Fruit fly (Drosophila melanogaster): ENCODE measurements around the gene CG7384.
A peak's percentile ranks its signal among the peaks of the same experiment; 100 is the strongest.

CG7384 gene

dm6 chr2L:10474268-10474678 lies 36.0 kb downstream of the CG7384 start, which contains the start of gene RluA-1 (continued):
- TF ChIP-seq CG4328 (GFP tag; optimal IDR thresholded peaks at IDR 0.05) (peak; percentile 98), Scr (GFP tag; IDR thresholded peaks at IDR 0.05; ENCODE audit: partially characterized antibody) (peak; percentile 53), repo (GFP tag; optimal IDR thresholded peaks at IDR 0.05) (peak; percentile 75), odd (GFP tag; optimal IDR thresholded peaks at IDR 0.05) (peak; percentile 99), inv (GFP tag; IDR thresholded peaks at IDR 0.05; ENCODE audit: partially characterized antibody) (peak; percentile 57), Vsx1 (GFP tag; optimal IDR thresholded peaks at IDR 0.05) (peak; percentile 98), CG12071 (GFP tag; optimal IDR thresholded peaks at IDR 0.05) (peak; percentile 99), CHES-1-like (GFP tag; optimal IDR thresholded peaks at IDR 0.05) (peak; percentile 89), Bdp1 (GFP tag; optimal IDR thresholded peaks at IDR 0.05) (peak; percentile 92), CG31441 (GFP tag; IDR thresholded peaks at IDR 0.05) (peak; percentile 99), CG11093 (GFP tag; IDR thresholded peaks at IDR 0.05) (peak; percentile 99), CG8281 (tag; optimal IDR thresholded peaks at IDR 0.05) (peak; percentile 97), wdn (GFP tag; IDR thresholded peaks at IDR 0.05) (peak; percentile 99), CG12391 (tag; optimal IDR thresholded peaks at IDR 0.05) (peak; percentile 100), cg (GFP tag; optimal IDR thresholded peaks at IDR 0.05) (no peak), NFAT (GFP tag; IDR thresholded peaks at IDR 0.05) (peak; percentile 99; the same call in 1 of the 2 replicates), Oli (tag; optimal IDR thresholded peaks at IDR 0.05) (peak; percentile 100), NC2α (GFP tag; optimal IDR thresholded peaks at IDR 0.05) (peak; percentile 90), Meics (GFP tag; optimal IDR thresholded peaks at IDR 0.05) (peak; percentile 99), pan (optimal IDR thresholded peaks at IDR 0.05) (no peak), pan (GFP tag; optimal IDR thresholded peaks at IDR 0.05 in 1 of 2, IDR thresholded peaks at IDR 0.05 in 1 of 2) (peak in 1 of 2 experiments; percentile 100), dati (GFP tag; IDR thresholded peaks at IDR 0.05) (peak; percentile 98), Dp (GFP tag; optimal IDR thresholded peaks at IDR 0.05) (peak; percentile 50), CG4360 (GFP tag; IDR thresholded peaks at IDR 0.05) (peak; percentile 94), otp (GFP tag; IDR thresholded peaks at IDR 0.05) (peak; percentile 99), so (GFP tag; IDR thresholded peaks at IDR 0.05) (peak; percentile 97), CG15696 (tag; optimal IDR thresholded peaks at IDR 0.05) (peak; percentile 99), CG33557 (GFP tag; optimal IDR thresholded peaks at IDR 0.05) (peak; percentile 99), chinmo (GFP tag; IDR thresholded peaks at IDR 0.05; ENCODE audit: partially characterized antibody) (peak; percentile 73; the same call in 2 of the 4 replicates), sisA (GFP tag; IDR thresholded peaks at IDR 0.05) (peak; percentile 90; the same call in 1 of the 2 replicates), da (GFP tag; optimal IDR thresholded peaks at IDR 0.05) (peak; percentile 84), CG34376 (GFP tag; optimal IDR thresholded peaks at IDR 0.05) (peak; percentile 97), CG11695 (GFP tag; IDR thresholded peaks at IDR 0.05) (peak; percentile 99), disco-r (GFP tag; optimal IDR thresholded peaks at IDR 0.05) (peak; percentile 87), H15 (GFP tag; IDR thresholded peaks at IDR 0.05) (peak; percentile 99), Hr39 (optimal IDR thresholded peaks at IDR 0.05) (no peak), kah (GFP tag; optimal IDR thresholded peaks at IDR 0.05) (peak; percentile 98), E2f2 (GFP tag; IDR thresholded peaks at IDR 0.05) (peak; percentile 94), CG31388 (GFP tag; optimal IDR thresholded peaks at IDR 0.05) (peak; percentile 98), CG12219 (GFP tag; optimal IDR thresholded peaks at IDR 0.05) (peak; percentile 99), Awh (GFP tag; IDR thresholded peaks at IDR 0.05) (peak; percentile 100), nerfin-2 (GFP tag; IDR thresholded peaks at IDR 0.05; ENCODE audit: partially characterized antibody) (no peak; the same call in none of the 2 replicates), yki (optimal IDR thresholded peaks at IDR 0.05) (no peak), gcm2 (GFP tag; optimal IDR thresholded peaks at IDR 0.05) (peak; percentile 98), Gsc (GFP tag; IDR thresholded peaks at IDR 0.05) (no peak; the same call in 1 of the 2 replicates), HLHmδ (GFP tag; optimal IDR thresholded peaks at IDR 0.05) (peak; percentile 12), Sin3A (optimal IDR thresholded peaks at IDR 0.05) (no peak), Side (GFP tag; optimal IDR thresholded peaks at IDR 0.05) (peak; percentile 89), zfh2 (GFP tag; optimal IDR thresholded peaks at IDR 0.05) (peak; percentile 85), Asciz (GFP tag; optimal IDR thresholded peaks at IDR 0.05) (peak; percentile 99), Stat92E (GFP tag; optimal IDR thresholded peaks at IDR 0.05) (peak in 1 of 3 experiments; percentile 98), CG8765 (GFP tag; IDR thresholded peaks at IDR 0.05) (peak; percentile 98)
